Worm (Caenorhabditis elegans): ENCODE measurements around the gene F16G10.7.

- TF ChIP-seq tbx-11 (GFP tag; IDR thresholded peaks at IDR 0.05): no peak
- no peak for TF ChIP-seq pes-1 (GFP tag; IDR thresholded peaks at IDR 0.05)
- no peak for TF ChIP-seq ama-1 (optimal IDR thresholded peaks at IDR 0.05)
- TF ChIP-seq sea-1 (GFP tag; conservative IDR thresholded peaks at IDR 0.05): no peak
- TF ChIP-seq hmg-4 (GFP tag; optimal IDR thresholded peaks at IDR 0.05): no peak
- no peak for TF ChIP-seq tbx-37 (GFP tag; conservative IDR thresholded peaks at IDR 0.05)
- no peak for TF ChIP-seq B0310.2 (tag; optimal IDR thresholded peaks at IDR 0.05)
- no peak for TF ChIP-seq flt-1 (GFP tag; IDR thresholded peaks at IDR 0.05)
- no peak for TF ChIP-seq ceh-13 (GFP tag; optimal IDR thresholded peaks at IDR 0.05)
- TF ChIP-seq ets-7 (tag; optimal IDR thresholded peaks at IDR 0.05): no peak
Measured at ce11 chrII:2403984-2404383, 23.9 kb upstream of the F16G10.7 start, which contains the start of gene F16G10.1.

All from whole organism, early embryonic.